Fruit fly (Drosophila melanogaster) whole organism, prepupa: ENCODE measurements around the gene gw.

ENCODE experiments used
- CG10631 ChIP-seq: fragments of 200-800 bp; sonication (Bioruptor generic); optimal IDR thresholded peaks from 2 replicates; lab custom pipeline; 2016; ENCODE audit warnings: missing biosample characterization, missing genetic modification characterization
- CG11762 ChIP-seq: fragments of 200-800 bp; sonication (Bioruptor generic); optimal IDR thresholded peaks from 3 replicates; lab custom pipeline; 2016; ENCODE audit warnings: missing biosample characterization, missing genetic modification characterization; ENCODE audit not compliant: insufficient read depth
- CG3032 ChIP-seq: fragments of 200-800 bp; optimal IDR thresholded peaks from 2 replicates; lab custom pipeline; 2019; ENCODE audit warnings: missing biosample characterization, mild to moderate bottlenecking, missing genetic modification characterization, moderate library complexity
- CG32006 ChIP-seq: fragments of 200-800 bp; sonication (Bioruptor generic); optimal IDR thresholded peaks from 3 replicates; lab custom pipeline; 2017; ENCODE audit warnings: missing biosample characterization, mild to moderate bottlenecking, missing genetic modification characterization
- CG34406 ChIP-seq: fragments of 200-800 bp; sonication (Bioruptor generic); optimal IDR thresholded peaks from 3 replicates; lab custom pipeline; 2016; ENCODE audit warnings: missing biosample characterization, missing genetic modification characterization
- CG3919 ChIP-seq: fragments of 200-800 bp; sonication (Bioruptor generic); optimal IDR thresholded peaks from 3 replicates; lab custom pipeline; 2016; ENCODE audit warnings: missing biosample characterization, missing genetic modification characterization
- CG4318 ChIP-seq: fragments of 200-800 bp; sonication (Bioruptor generic); optimal IDR thresholded peaks from 3 replicates; lab custom pipeline; 2017; ENCODE audit warnings: missing biosample characterization, mild to moderate bottlenecking, missing genetic modification characterization
- CG6163 ChIP-seq: fragments of 200-800 bp; sonication (Bioruptor generic); IDR thresholded peaks from 3 replicates; pipeline ENCODE4 v1.3.6; 2022; ENCODE audit warnings: missing biosample characterization, missing genetic modification characterization
- CG6276 ChIP-seq: fragments of 200-800 bp; sonication (Bioruptor generic); optimal IDR thresholded peaks from 2 replicates; lab custom pipeline; 2017; ENCODE audit warnings: missing biosample characterization, mild to moderate bottlenecking, missing genetic modification characterization
- CG6808 ChIP-seq: fragments of 200-800 bp; sonication (Bioruptor generic); optimal IDR thresholded peaks from 3 replicates; lab custom pipeline; 2017; ENCODE audit warnings: missing biosample characterization, missing genetic modification characterization, mild to moderate bottlenecking, moderate library complexity, missing genetic modification reagents
- CG7368 ChIP-seq: fragments of 200-800 bp; sonication (Bioruptor generic); optimal IDR thresholded peaks from 3 replicates; lab custom pipeline; 2016; ENCODE audit warnings: missing biosample characterization, missing genetic modification characterization
- CG8319 ChIP-seq: fragments of 200-800 bp; sonication (Bioruptor generic); optimal IDR thresholded peaks from 3 replicates; lab custom pipeline; 2016; ENCODE audit warnings: missing biosample characterization, missing genetic modification characterization
- Eip75B ChIP-seq: fragments of 200-800 bp; sonication (Bioruptor generic); optimal IDR thresholded peaks from 3 replicates; lab custom pipeline; 2016; ENCODE audit warnings: missing biosample characterization, missing genetic modification characterization
- Eip78C ChIP-seq: fragments of 200-800 bp; sonication (Bioruptor generic); peaks from one replicate; lab custom pipeline; 2016; ENCODE audit warnings: missing biosample characterization, missing genetic modification characterization
- Eip93F ChIP-seq: fragments of 200-800 bp; sonication (Bioruptor generic); optimal IDR thresholded peaks from 2 replicates; lab custom pipeline; 2016; ENCODE audit warnings: missing biosample characterization, mild to moderate bottlenecking, missing genetic modification characterization
- Ets21C ChIP-seq: fragments of 200-800 bp; sonication (Bioruptor generic); optimal IDR thresholded peaks from 3 replicates; lab custom pipeline; 2016; ENCODE audit warnings: missing biosample characterization, missing genetic modification characterization
- Gug ChIP-seq: fragments of 200-800 bp; sonication (Bioruptor generic); IDR thresholded peaks from 2 replicates; pipeline ENCODE4 v1.3.6; 2022; ENCODE audit warnings: missing biosample characterization, missing genetic modification characterization
- Met ChIP-seq: fragments of 200-800 bp; sonication (Bioruptor generic); optimal IDR thresholded peaks from 3 replicates; lab custom pipeline; 2016; ENCODE audit warnings: missing biosample characterization, missing genetic modification characterization
- Smox ChIP-seq: fragments of 200-800 bp; sonication (Bioruptor generic); optimal IDR thresholded peaks from 3 replicates; lab custom pipeline; 2016; ENCODE audit warnings: missing biosample characterization, missing genetic modification characterization
- Sox14 ChIP-seq: fragments of 200-800 bp; sonication (Bioruptor generic); optimal IDR thresholded peaks from 3 replicates; lab custom pipeline; 2016; ENCODE audit warnings: missing biosample characterization, missing genetic modification characterization
- acj6 ChIP-seq: fragments of 200-800 bp; sonication (Bioruptor generic); optimal IDR thresholded peaks from 3 replicates; lab custom pipeline; 2016; ENCODE audit warnings: missing biosample characterization, missing genetic modification characterization
- eg ChIP-seq: fragments of 200-800 bp; sonication (Bioruptor generic); IDR thresholded peaks from 3 replicates; pipeline ENCODE4 v1.3.6; 2022; ENCODE audit warnings: missing biosample characterization, missing genetic modification characterization
- fd59A ChIP-seq: fragments of 200-800 bp; sonication (Bioruptor generic); optimal IDR thresholded peaks from 2 replicates; lab custom pipeline; 2017; ENCODE audit warnings: missing biosample characterization, mild to moderate bottlenecking, missing genetic modification characterization, missing genetic modification reagents
- fd85E ChIP-seq: fragments of 200-800 bp; sonication (Bioruptor generic); optimal IDR thresholded peaks from 3 replicates; lab custom pipeline; 2016; ENCODE audit warnings: missing biosample characterization, missing genetic modification characterization
- fkh ChIP-seq: fragments of 200-800 bp; sonication (Bioruptor generic); optimal IDR thresholded peaks from 3 replicates; lab custom pipeline; 2017; ENCODE audit warnings: missing biosample characterization, mild to moderate bottlenecking, missing genetic modification characterization, moderate library complexity
- lz ChIP-seq: fragments of 200-800 bp; sonication (Bioruptor generic); optimal IDR thresholded peaks from 3 replicates; lab custom pipeline; 2016; ENCODE audit warnings: missing biosample characterization, missing genetic modification characterization
- net ChIP-seq: fragments of 200-800 bp; sonication (Bioruptor generic); optimal IDR thresholded peaks from 3 replicates; lab custom pipeline; 2016; ENCODE audit warnings: missing biosample characterization, missing genetic modification characterization
- pdm3 ChIP-seq: fragments of 200-800 bp; sonication (Bioruptor generic); optimal IDR thresholded peaks from 3 replicates; lab custom pipeline; 2016; ENCODE audit warnings: missing biosample characterization, missing genetic modification characterization
- salr ChIP-seq, 2 experiments: fragments of 200-800 bp; sonication (Bioruptor generic); optimal IDR thresholded peaks; 3 replicates each; lab custom pipeline; 2016 to 2018; ENCODE audit warnings: missing biosample characterization in 2 of 2, missing genetic modification characterization in 2 of 2, mild to moderate bottlenecking in 1 of 2
- spab ChIP-seq: fragments of 200-800 bp; sonication (Bioruptor generic); optimal IDR thresholded peaks from 2 replicates; lab custom pipeline; 2017; ENCODE audit warnings: missing biosample characterization, mild to moderate bottlenecking, missing genetic modification characterization, missing genetic modification reagents
- topi ChIP-seq: fragments of 200-800 bp; sonication (Bioruptor generic); optimal IDR thresholded peaks from 3 replicates; lab custom pipeline; 2016; ENCODE audit warnings: missing biosample characterization, missing genetic modification characterization

Gene gw

DNA sequence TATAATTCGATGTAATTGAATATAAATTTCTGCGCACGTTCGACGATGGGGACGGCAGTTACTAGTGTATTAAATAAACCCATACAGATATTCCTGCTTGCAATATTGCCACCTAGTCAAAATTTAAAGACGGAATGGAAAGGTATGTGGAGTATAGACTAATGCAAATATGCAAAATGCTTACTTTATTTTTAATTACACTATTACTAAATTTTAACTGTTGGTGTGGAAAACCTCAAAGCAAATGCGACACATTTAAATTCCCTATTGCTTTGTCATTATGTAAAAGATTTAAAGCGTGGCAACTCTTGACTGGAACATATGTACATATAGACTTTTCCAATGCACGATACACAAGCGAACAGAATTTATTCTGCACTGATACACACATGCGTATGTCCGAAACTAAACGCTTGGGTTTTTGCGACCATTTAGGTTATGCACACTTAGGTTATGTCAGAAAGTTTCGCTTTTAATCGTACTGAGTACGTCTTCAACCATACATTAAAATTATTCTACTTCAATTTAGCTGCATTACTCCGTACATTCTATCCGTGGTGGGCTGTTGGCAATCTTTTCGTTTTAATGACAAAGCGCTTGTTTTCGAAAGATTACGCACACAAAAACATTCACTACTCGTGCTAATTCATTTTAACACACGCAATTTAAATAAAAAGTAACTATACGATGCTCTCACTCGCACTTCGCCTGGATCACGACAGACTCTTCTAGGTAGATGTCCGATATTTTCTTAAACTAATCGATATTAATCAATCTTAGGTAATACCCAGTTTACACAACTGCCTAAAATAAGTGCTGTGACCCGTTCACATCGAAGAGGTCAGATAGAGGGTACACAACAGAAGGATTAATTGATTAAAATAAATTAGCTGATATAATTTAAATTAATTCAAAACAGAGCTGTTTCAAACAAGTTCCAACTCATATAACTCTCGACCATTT, at the start of gene gw (continued):
- TF ChIP-seq fkh (GFP tag; lab: Kevin White, UChicago) (peak; percentile 93), Sox14 (GFP tag; lab: Kevin White, UChicago) (peak; percentile 90), Eip75B (GFP tag; lab: Kevin White, UChicago) (peak; percentile 84), CG7368 (GFP tag; lab: Kevin White, UChicago) (peak; percentile 78), pdm3 (GFP tag; lab: Kevin White, UChicago) (peak; percentile 89), CG3032 (tag; lab: Kevin White, UChicago) (peak; percentile 78), CG4318 (GFP tag; lab: Kevin White, UChicago) (no peak), CG34406 (GFP tag; lab: Kevin White, UChicago) (peak; percentile 83), CG6276 (GFP tag; lab: Kevin White, UChicago) (no peak), fd85E (GFP tag; lab: Kevin White, UChicago) (peak; percentile 33)

DNA sequence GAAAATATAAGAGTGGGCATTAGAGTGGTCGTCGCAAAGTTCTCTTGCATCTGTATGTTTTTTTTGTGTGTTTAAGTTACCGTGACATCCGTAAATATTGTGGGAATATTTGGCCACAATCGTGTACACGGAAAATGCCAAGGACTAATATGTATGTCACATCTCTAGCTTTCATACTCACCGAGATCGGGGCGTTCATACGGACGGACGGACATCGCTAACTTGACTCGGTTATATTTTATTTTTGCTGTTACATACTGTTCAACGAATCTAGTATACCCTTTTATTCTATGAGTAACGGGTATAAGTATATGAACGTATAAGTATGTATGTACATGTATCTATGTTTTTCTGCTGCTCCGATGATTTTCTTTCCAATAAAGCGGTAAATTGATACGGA, 49.3 kb upstream of the gw start:
- TF ChIP-seq CG6276 (GFP tag; lab: Kevin White, UChicago): no peak
- no peak for TF ChIP-seq CG4318 (GFP tag; lab: Kevin White, UChicago)
- TF ChIP-seq Eip75B (GFP tag; lab: Kevin White, UChicago): no peak
- no peak for TF ChIP-seq CG6808
- TF ChIP-seq CG8319: no peak
- no peak for TF ChIP-seq CG6163
- no peak for TF ChIP-seq fkh (GFP tag; lab: Kevin White, UChicago)
- TF ChIP-seq eg (GFP tag; lab: Robert Waterston, UW): no peak
- TF ChIP-seq pdm3 (GFP tag; lab: Kevin White, UChicago): no peak
- TF ChIP-seq salr (GFP tag; optimal IDR thresholded peaks at IDR 0.05; lab: Kevin White, UChicago): no peak
- TF ChIP-seq Smox (GFP tag; lab: Kevin White, UChicago): no peak
- TF ChIP-seq Met (GFP tag; lab: Kevin White, UChicago): no peak
- no peak for TF ChIP-seq CG11762 (GFP tag; lab: Kevin White, UChicago)
- TF ChIP-seq acj6 (GFP tag; lab: Kevin White, UChicago): no peak
- TF ChIP-seq Gug: no peak
- no peak for TF ChIP-seq Ets21C
- TF ChIP-seq Sox14 (GFP tag; lab: Kevin White, UChicago): no peak
- no peak for TF ChIP-seq fd59A (GFP tag; lab: Kevin White, UChicago)
- TF ChIP-seq topi (GFP tag; lab: Kevin White, UChicago): no peak

- TF ChIP-seq CG8319: no peak
- TF ChIP-seq topi (GFP tag; lab: Kevin White, UChicago): no peak
- TF ChIP-seq Gug: no peak
- no peak for TF ChIP-seq Met (GFP tag; lab: Kevin White, UChicago)
- no peak for TF ChIP-seq CG6276 (GFP tag; lab: Kevin White, UChicago)
- TF ChIP-seq CG32006 (GFP tag; lab: Kevin White, UChicago): no peak
- TF ChIP-seq lz: no peak
- TF ChIP-seq salr (GFP tag; optimal IDR thresholded peaks at IDR 0.05; lab: Kevin White, UChicago): no peak
- TF ChIP-seq CG3919 (GFP tag; lab: Kevin White, UChicago): no peak
- no peak for TF ChIP-seq Eip78C
- TF ChIP-seq Eip93F (GFP tag; lab: Kevin White, UChicago): no peak
- TF ChIP-seq net (GFP tag; lab: Kevin White, UChicago): no peak
- TF ChIP-seq CG10631 (GFP tag; lab: Kevin White, UChicago): no peak
These were observed 48.3 kb upstream of the gw start for dm6 chr4:708665-709064.

DNA sequence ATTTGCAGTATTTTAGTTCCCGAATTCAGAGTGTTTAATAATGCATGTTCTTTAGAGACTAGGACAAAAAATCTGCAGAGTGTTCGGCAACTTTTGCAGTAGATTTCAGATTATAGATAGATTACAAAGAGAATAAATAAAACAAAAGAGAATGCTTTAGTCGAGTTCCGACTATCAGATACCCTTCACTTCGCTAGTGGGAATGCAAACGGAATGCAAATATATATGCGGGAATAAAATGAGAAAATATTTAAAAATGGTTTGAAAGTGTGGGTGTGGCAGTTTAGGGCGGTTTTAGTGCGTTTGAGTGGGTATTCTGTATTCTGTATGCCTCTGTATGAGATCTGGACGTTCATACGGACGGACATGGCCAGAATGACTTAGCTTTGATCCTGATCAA, 46.4 kb upstream of the gw start:
- TF ChIP-seq spab (no peak), CG6163 (no peak)
